Worm (Caenorhabditis elegans): ENCODE measurements around the gene pnn-1.

- TF ChIP-seq aly-1 (tag; optimal IDR thresholded peaks at IDR 0.05) (no peak), ama-1 (optimal IDR thresholded peaks at IDR 0.05) (no peak), ceh-13 (GFP tag; optimal IDR thresholded peaks at IDR 0.05) (no peak), B0310.2 (tag; optimal IDR thresholded peaks at IDR 0.05) (no peak), hmbx-1 (tag; optimal IDR thresholded peaks at IDR 0.05) (no peak)
Observed at ce11 chrV:13011904-13012303, 41.0 kb downstream of the pnn-1 start.

Data from whole organism, early embryonic.